Fruit fly (Drosophila melanogaster): Measurements from ENCODE around the gene CG34135.

Gene CG34135

dm6 chr3R:8788722-8789400, 20.9 kb upstream of the CG34135 start:
- TF ChIP-seq cic (GFP tag; optimal IDR thresholded peaks at IDR 0.05) = no peak
- TF ChIP-seq CG12768 (GFP tag; optimal IDR thresholded peaks at IDR 0.05) = no peak
- no peak for TF ChIP-seq bab1 (GFP tag; optimal IDR thresholded peaks at IDR 0.05)
- TF ChIP-seq cnc (optimal IDR thresholded peaks at IDR 0.05) = no peak
- no peak for TF ChIP-seq Mnt (GFP tag; optimal IDR thresholded peaks at IDR 0.05)
- TF ChIP-seq CG33017 (tag; optimal IDR thresholded peaks at IDR 0.05) = no peak
- TF ChIP-seq CG7101 (tag; optimal IDR thresholded peaks at IDR 0.05) = no peak
- no peak for TF ChIP-seq Clk (GFP tag; optimal IDR thresholded peaks at IDR 0.05)
- no peak for TF ChIP-seq toe (GFP tag; optimal IDR thresholded peaks at IDR 0.05)

- TF ChIP-seq CG11617 (GFP tag; optimal IDR thresholded peaks at IDR 0.05) = no peak
- no peak for TF ChIP-seq tj (GFP tag; optimal IDR thresholded peaks at IDR 0.05)
Observed at dm6 chr3R:8787538-8788282, 19.7 kb upstream of the CG34135 start.

- TF ChIP-seq CG7045 (GFP tag; optimal IDR thresholded peaks at IDR 0.05) (no peak), Hr96 (GFP tag; optimal IDR thresholded peaks at IDR 0.05) (no peak)
Observed at dm6 chr3R:8785451-8785850, 17.5 kb upstream of the CG34135 start.

DNA sequence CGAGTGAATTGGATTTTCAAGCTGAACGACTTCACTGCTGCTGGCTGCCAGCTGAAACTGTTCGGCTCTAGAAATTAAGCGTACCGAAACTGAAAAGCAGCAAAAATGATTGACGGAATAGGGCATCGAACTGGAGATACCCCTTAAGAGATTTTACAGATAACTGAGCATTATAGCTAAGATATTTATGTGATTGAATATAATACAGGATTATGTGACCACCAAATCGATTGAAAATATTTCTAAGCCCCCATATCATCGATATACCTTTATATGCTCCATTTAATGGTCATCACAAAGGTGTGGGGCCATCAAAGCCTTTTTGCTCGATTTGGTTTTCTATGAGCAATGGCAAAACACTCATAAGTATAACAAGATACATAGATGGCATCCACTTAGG, 16.8 kb upstream of the CG34135 start:
- no peak for TF ChIP-seq cic (GFP tag; optimal IDR thresholded peaks at IDR 0.05)

DNA sequence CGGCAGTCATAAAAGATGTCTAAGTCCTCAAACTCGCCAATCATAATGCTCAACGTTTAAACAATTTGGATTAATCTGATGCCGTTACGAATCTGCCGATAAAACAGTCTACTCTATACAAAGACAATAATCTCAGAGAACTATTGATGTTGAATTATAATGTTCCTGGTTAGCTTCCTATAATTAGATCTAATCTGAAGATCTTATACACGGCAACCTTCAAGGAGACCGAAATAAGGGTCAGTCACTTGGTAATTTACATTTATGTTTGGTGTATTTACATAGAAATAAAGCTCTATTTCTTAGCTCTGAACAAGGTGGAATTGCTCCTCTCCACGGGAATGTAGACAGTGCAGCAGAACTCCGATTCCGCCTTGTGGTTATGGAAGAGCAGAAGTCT, 12.7 kb upstream of the CG34135 start, which contains the start of gene CG33189:
Gene CG33189 (minus strand): TSS at position 101 of the 400 bp plus-strand sequence.
- TF ChIP-seq CG11617 (GFP tag; optimal IDR thresholded peaks at IDR 0.05) (no peak), Crg-1 (GFP tag; optimal IDR thresholded peaks at IDR 0.05) (no peak), CG7101 (tag; optimal IDR thresholded peaks at IDR 0.05) (no peak), bab1 (GFP tag; optimal IDR thresholded peaks at IDR 0.05) (no peak), cic (GFP tag; optimal IDR thresholded peaks at IDR 0.05) (no peak), CG33017 (tag; optimal IDR thresholded peaks at IDR 0.05) (no peak), ovo (GFP tag; optimal IDR thresholded peaks at IDR 0.05) (no peak), Mnt (GFP tag; optimal IDR thresholded peaks at IDR 0.05) (no peak)

DNA sequence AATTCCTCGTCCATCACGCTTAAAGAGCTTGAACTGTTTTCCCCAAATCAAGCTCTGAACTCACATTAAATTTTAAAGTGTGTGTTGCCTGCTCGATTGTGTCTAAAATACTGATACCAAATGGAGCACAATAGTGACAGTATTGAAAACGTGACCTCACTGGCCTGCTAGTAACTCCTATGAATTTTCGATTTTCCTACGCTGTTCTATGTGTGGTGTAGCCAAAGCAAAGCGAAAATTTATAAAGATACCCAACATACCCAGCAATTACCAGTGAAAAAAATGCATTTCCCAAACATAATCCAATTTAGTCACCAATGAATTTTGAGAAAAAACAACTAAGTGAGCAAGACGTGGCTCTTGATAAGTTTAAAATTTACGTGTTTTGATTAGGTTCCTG, 11.8 kb upstream of the CG34135 start, which contains the start of gene CG33191:
Gene CG33191 (minus strand): TSS at position 101 of the 400 bp plus-strand sequence.
- TF ChIP-seq Hr96 (GFP tag; optimal IDR thresholded peaks at IDR 0.05) (no peak), CG1620 (GFP tag; optimal IDR thresholded peaks at IDR 0.05) (no peak), kay (GFP tag; ENCODE audit: borderline replicate concordance) (no peak), CG11617 (GFP tag; optimal IDR thresholded peaks at IDR 0.05) (no peak), CG33017 (tag; optimal IDR thresholded peaks at IDR 0.05) (no peak), CG7045 (GFP tag; optimal IDR thresholded peaks at IDR 0.05) (no peak)

DNA sequence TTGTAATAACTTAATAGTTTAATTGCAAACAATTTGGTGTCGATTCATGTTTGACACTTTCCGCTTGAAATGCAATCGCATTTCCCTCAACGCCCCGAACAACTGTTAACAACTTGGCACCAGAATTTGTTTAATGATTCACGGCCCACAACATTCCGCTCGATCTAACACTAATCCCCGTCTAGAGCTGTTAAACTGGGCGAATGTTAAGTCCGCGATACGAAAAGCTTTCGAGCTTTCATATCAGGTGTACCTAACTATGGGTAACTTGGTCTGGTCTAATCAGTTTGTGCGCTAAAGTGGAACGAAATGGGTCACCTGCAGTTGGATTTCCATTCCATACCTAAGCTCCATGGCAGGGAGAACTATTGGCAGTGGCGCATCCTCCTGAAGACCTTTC, 5.1 kb upstream of the CG34135 start, which contains the start of gene CG34301:
Gene CG34301 (plus strand): TSS at position 301 of the 400 bp plus-strand sequence.
- TF ChIP-seq Clk (GFP tag; optimal IDR thresholded peaks at IDR 0.05) = no peak
- TF ChIP-seq CG12768 (GFP tag; optimal IDR thresholded peaks at IDR 0.05) = no peak
- no peak for TF ChIP-seq CG11617 (GFP tag; optimal IDR thresholded peaks at IDR 0.05)
- TF ChIP-seq Hr96 (GFP tag; optimal IDR thresholded peaks at IDR 0.05) = no peak
- no peak for TF ChIP-seq Crg-1 (GFP tag; optimal IDR thresholded peaks at IDR 0.05)
- peak; percentile 86 for TF ChIP-seq kay (GFP tag; ENCODE audit: borderline replicate concordance)
- TF ChIP-seq cic (GFP tag; optimal IDR thresholded peaks at IDR 0.05) = no peak

dm6 chr3R:8772591-8772990, 4.6 kb upstream of the CG34135 start, which contains the start of gene CG13318:
Gene CG13318, minus strand, starts transcription at chr3R:8772691.
- no peak for TF ChIP-seq CG14711 (tag; optimal IDR thresholded peaks at IDR 0.05)
- TF ChIP-seq CG7045 (GFP tag; optimal IDR thresholded peaks at IDR 0.05) = no peak
- no peak for TF ChIP-seq Clk (GFP tag; optimal IDR thresholded peaks at IDR 0.05)
- no peak for TF ChIP-seq CG1620 (GFP tag; optimal IDR thresholded peaks at IDR 0.05)
- no peak for TF ChIP-seq toe (GFP tag; optimal IDR thresholded peaks at IDR 0.05)
- no peak for TF ChIP-seq CG33017 (tag; optimal IDR thresholded peaks at IDR 0.05)

dm6 chr3R:8769094-8769493, 1.1 kb upstream of the CG34135 start, which contains the start of gene CG8236:
Gene CG8236, plus strand, starts transcription at chr3R:8769394.
- TF ChIP-seq Mnt (GFP tag; optimal IDR thresholded peaks at IDR 0.05) = no peak
- TF ChIP-seq cnc (optimal IDR thresholded peaks at IDR 0.05) = no peak
- no peak for TF ChIP-seq pad (GFP tag; optimal IDR thresholded peaks at IDR 0.05)
- TF ChIP-seq toe (GFP tag; optimal IDR thresholded peaks at IDR 0.05) = no peak
- no peak for TF ChIP-seq bab1 (GFP tag; optimal IDR thresholded peaks at IDR 0.05)
- TF ChIP-seq CG7045 (GFP tag; optimal IDR thresholded peaks at IDR 0.05) = no peak
- TF ChIP-seq Crg-1 (GFP tag; optimal IDR thresholded peaks at IDR 0.05) = no peak
- TF ChIP-seq cic (GFP tag; optimal IDR thresholded peaks at IDR 0.05) = no peak
- TF ChIP-seq CG7101 (tag; optimal IDR thresholded peaks at IDR 0.05) = no peak
- no peak for TF ChIP-seq CG5204 (GFP tag; optimal IDR thresholded peaks at IDR 0.05)
- TF ChIP-seq Hr96 (GFP tag; optimal IDR thresholded peaks at IDR 0.05) = no peak
- no peak for TF ChIP-seq kay (GFP tag; ENCODE audit: borderline replicate concordance)
- TF ChIP-seq CG12768 (GFP tag; optimal IDR thresholded peaks at IDR 0.05) = no peak
- no peak for TF ChIP-seq CG33017 (tag; optimal IDR thresholded peaks at IDR 0.05)

Data from whole organism, adult.